Worm (Caenorhabditis elegans): Measurements from ENCODE around the gene fkh-7.

Gene fkh-7

ce11 chrIV:5607343-5607742 is 22.9 kb downstream of the fkh-7 start (continued):
- TF ChIP-seq daf-8 (GFP tag; IDR thresholded peaks at IDR 0.05): no peak
- 0 out of 2 replicates have a peak, but pooled peaks have one; percentile 23 for TF ChIP-seq arid-1 (GFP tag; conservative IDR thresholded peaks at IDR 0.05)
- no peak for TF ChIP-seq R02D3.7 (tag; optimal IDR thresholded peaks at IDR 0.05)
- no peak for TF ChIP-seq spr-3 (GFP tag; optimal IDR thresholded peaks at IDR 0.05)
- TF ChIP-seq zip-11 (GFP tag; IDR thresholded peaks at IDR 0.05): no peak
- TF ChIP-seq nhr-237 (tag; optimal IDR thresholded peaks at IDR 0.05): no peak
- TF ChIP-seq daf-12 (tag; optimal IDR thresholded peaks at IDR 0.05): no peak
- no peak for TF ChIP-seq egl-27 (tag; optimal IDR thresholded peaks at IDR 0.05)
- no peak for TF ChIP-seq snpc-1.2 (GFP tag; IDR thresholded peaks at IDR 0.05)
- no peak for TF ChIP-seq F44E2.7 (GFP tag; IDR thresholded peaks at IDR 0.05)
- TF ChIP-seq lin-39 (tag; optimal IDR thresholded peaks at IDR 0.05): no peak
- no peak for TF ChIP-seq unc-39 (tag; optimal IDR thresholded peaks at IDR 0.05)
- TF ChIP-seq dve-1 (tag; optimal IDR thresholded peaks at IDR 0.05; ENCODE audit: insufficient read depth): peak; percentile 93
- no peak for TF ChIP-seq ceh-82 (tag; optimal IDR thresholded peaks at IDR 0.05)
- no peak for TF ChIP-seq lir-3 (tag; optimal IDR thresholded peaks at IDR 0.05)
- 0 out of 2 replicates have a peak, but pooled peaks have one; percentile 41 for TF ChIP-seq mdt-29 (GFP tag; IDR thresholded peaks at IDR 0.05)
- no peak for TF ChIP-seq Y75B8A.6 (GFP tag; IDR thresholded peaks at IDR 0.05)
- no peak for TF ChIP-seq ceh-62 (tag; optimal IDR thresholded peaks at IDR 0.05)
- TF ChIP-seq fos-1 (tag; optimal IDR thresholded peaks at IDR 0.05): no peak
- TF ChIP-seq Y5F2A.4 (GFP tag; optimal IDR thresholded peaks at IDR 0.05): peak; percentile 29
- peak; percentile 86 for TF ChIP-seq tra-1 (GFP tag; IDR thresholded peaks at IDR 0.05)
- no peak for TF ChIP-seq ceh-32 (tag; optimal IDR thresholded peaks at IDR 0.05; ENCODE audit: poor library complexity)
- TF ChIP-seq zip-2 (tag; optimal IDR thresholded peaks at IDR 0.05): no peak
- TF ChIP-seq daf-16 (GFP tag; optimal IDR thresholded peaks at IDR 0.05): peak in 1 of 2 experiments; percentile 94
- TF ChIP-seq daf-16 (tag; optimal IDR thresholded peaks at IDR 0.05): peak; percentile 66
- peak; percentile 54 for TF ChIP-seq saeg-2 (GFP tag; IDR thresholded peaks at IDR 0.05)
- TF ChIP-seq T20F7.1 (GFP tag; optimal IDR thresholded peaks at IDR 0.05): peak; percentile 40
- TF ChIP-seq ztf-7 (tag; optimal IDR thresholded peaks at IDR 0.05): no peak
- no peak for TF ChIP-seq cey-2 (tag; optimal IDR thresholded peaks at IDR 0.05; ENCODE audit: borderline replicate concordance, insufficient read depth)
- TF ChIP-seq nhr-10 (tag; optimal IDR thresholded peaks at IDR 0.05): peak; percentile 71
- TF ChIP-seq lin-38 (GFP tag; IDR thresholded peaks at IDR 0.05): peak; percentile 46
- TF ChIP-seq spr-1 (tag; optimal IDR thresholded peaks at IDR 0.05): peak; percentile 56
- peak; percentile 44; the same call in 1 of the 2 replicates for TF ChIP-seq ceh-44 (GFP tag; IDR thresholded peaks at IDR 0.05)
- TF ChIP-seq ZK546.5 (tag; optimal IDR thresholded peaks at IDR 0.05): no peak
- no peak for TF ChIP-seq unc-130 (GFP tag; optimal IDR thresholded peaks at IDR 0.05)
- peak; percentile 94 for TF ChIP-seq mep-1 (tag; optimal IDR thresholded peaks at IDR 0.05)
- peak; percentile 75; the same call in 1 of the 2 replicates for TF ChIP-seq egl-43 (GFP tag; IDR thresholded peaks at IDR 0.05)
- no peak for TF ChIP-seq F49E8.2 (tag; optimal IDR thresholded peaks at IDR 0.05; ENCODE audit: borderline replicate concordance)
- TF ChIP-seq dmd-9 (GFP tag; IDR thresholded peaks at IDR 0.05): no peak
- peak; percentile 65 for TF ChIP-seq dmd-6 (GFP tag; IDR thresholded peaks at IDR 0.05)
- peak; percentile 65 for TF ChIP-seq mes-2 (tag; optimal IDR thresholded peaks at IDR 0.05; ENCODE audit: poor library complexity, severe bottlenecking)
- peak in 1 of 2 experiments; percentile 99 for TF ChIP-seq unc-62 (GFP tag; optimal IDR thresholded peaks at IDR 0.05 in 1 of 2)
- TF ChIP-seq unc-62 (tag; optimal IDR thresholded peaks at IDR 0.05): peak; percentile 57
- peak; percentile 98 for TF ChIP-seq nhr-28 (tag; optimal IDR thresholded peaks at IDR 0.05)
- no peak for TF ChIP-seq madf-9 (GFP tag; conservative IDR thresholded peaks at IDR 0.05)
- TF ChIP-seq F26F4.8 (GFP tag; conservative IDR thresholded peaks at IDR 0.05): no peak
- TF ChIP-seq nhr-42 (GFP tag; IDR thresholded peaks at IDR 0.05): no peak
- TF ChIP-seq fkh-10 (GFP tag; optimal IDR thresholded peaks at IDR 0.05): peak; percentile 62
- TF ChIP-seq zfp-2 (tag; optimal IDR thresholded peaks at IDR 0.05): no peak
- TF ChIP-seq hif-1 (tag; optimal IDR thresholded peaks at IDR 0.05): peak; percentile 39 to 88
- TF ChIP-seq ces-1 (GFP tag; optimal IDR thresholded peaks at IDR 0.05): no peak
- no peak for TF ChIP-seq nhr-76 (tag; optimal IDR thresholded peaks at IDR 0.05)

All from whole organism, L4 larva.